Fruit fly (Drosophila melanogaster) whole organism, prepupa: Measurements from ENCODE around the gene unc-4.

Experiments
- CG32006 ChIP-seq: fragments of 200-800 bp; sonication (Bioruptor generic); optimal IDR thresholded peaks from 3 replicates; lab custom pipeline; 2017; ENCODE audit warnings: missing biosample characterization, mild to moderate bottlenecking, missing genetic modification characterization
- CG3919 ChIP-seq: fragments of 200-800 bp; sonication (Bioruptor generic); optimal IDR thresholded peaks from 3 replicates; lab custom pipeline; 2016; ENCODE audit warnings: missing biosample characterization, missing genetic modification characterization
- CG6163 ChIP-seq: fragments of 200-800 bp; sonication (Bioruptor generic); IDR thresholded peaks from 3 replicates; pipeline ENCODE4 v1.3.6; 2022; ENCODE audit warnings: missing biosample characterization, missing genetic modification characterization
- CG9139 ChIP-seq: fragments of 200-800 bp; sonication (Bioruptor generic); optimal IDR thresholded peaks from 3 replicates; lab custom pipeline; 2017; ENCODE audit warnings: missing biosample characterization, mild to moderate bottlenecking, missing genetic modification characterization
- Hr4 ChIP-seq: fragments of 200-800 bp; sonication (Bioruptor generic); optimal IDR thresholded peaks from 3 replicates; lab custom pipeline; 2016; ENCODE audit warnings: missing biosample characterization, missing genetic modification characterization
- fd59A ChIP-seq: fragments of 200-800 bp; sonication (Bioruptor generic); optimal IDR thresholded peaks from 2 replicates; lab custom pipeline; 2017; ENCODE audit warnings: missing biosample characterization, mild to moderate bottlenecking, missing genetic modification characterization, missing genetic modification reagents

- TF ChIP-seq CG32006 (no peak), Hr4 (no peak), CG3919 (GFP tag; lab: Kevin White, UChicago) (no peak), fd59A (GFP tag; lab: Kevin White, UChicago) (no peak), CG6163 (no peak), CG9139 (GFP tag; lab: Kevin White, UChicago) (no peak)
These were observed 34.6 kb upstream of the unc-4 start for dm6 chrX:17733698-17734248.
